Worm (Caenorhabditis elegans) whole organism, young adult: ENCODE measurements around the gene C09G9.1.

Source experiments
- B0019.2 ChIP-seq: fragments of 200-800 bp; sonication (Bioruptor generic); conservative IDR thresholded peaks from 2 replicates; pipeline ENCODE4 v1.3.6; 2022; ENCODE audit warnings: missing genetic modification reagents, missing genetic modification characterization, missing compliant biosample characterization
- B0336.3 ChIP-seq: fragments of 200-800 bp; sonication (Bioruptor generic); IDR thresholded peaks from 2 replicates; pipeline ENCODE4 v1.3.6; 2022; ENCODE audit warnings: missing genetic modification characterization, missing compliant biosample characterization
- C06A6.2 ChIP-seq: fragments of 200-800 bp; sonication (Bioruptor generic); conservative IDR thresholded peaks from 2 replicates; pipeline ENCODE4 v1.3.6; 2022; ENCODE audit warnings: missing genetic modification characterization, missing compliant biosample characterization
- D2030.7 ChIP-seq: fragments of 200-800 bp; sonication (Bioruptor generic); IDR thresholded peaks from 2 replicates; pipeline ENCODE4 v1.3.6; 2022; ENCODE audit warnings: missing genetic modification reagents, missing genetic modification characterization, missing compliant biosample characterization
- F22D6.2 ChIP-seq: sonication (generic microtip); optimal IDR thresholded peaks from 2 replicates; lab custom pipeline; 2016; ENCODE audit warnings: mild to moderate bottlenecking, missing genetic modification characterization, missing compliant biosample characterization
- F37B4.10 ChIP-seq: fragments of 200-800 bp; sonication (Bioruptor generic); IDR thresholded peaks from 2 replicates; pipeline ENCODE4 v1.3.6; 2022; ENCODE audit warnings: missing genetic modification characterization, missing compliant biosample characterization
- F39B2.1 ChIP-seq: fragments of 200-800 bp; sonication (Bioruptor generic); IDR thresholded peaks from 2 replicates; pipeline ENCODE4 v1.3.6; 2022; ENCODE audit warnings: missing genetic modification reagents, missing genetic modification characterization, missing compliant biosample characterization
- F52B5.7 ChIP-seq: sonication (generic microtip); optimal IDR thresholded peaks from 2 replicates; lab custom pipeline; 2016; ENCODE audit warnings: mild to moderate bottlenecking, missing genetic modification characterization, missing compliant biosample characterization
- F57A8.1 ChIP-seq: fragments of 200-800 bp; sonication (Bioruptor generic); optimal IDR thresholded peaks from 2 replicates; lab custom pipeline; 2018; ENCODE audit warnings: mild to moderate bottlenecking, missing genetic modification characterization, moderate library complexity, missing compliant biosample characterization
- T07F8.4 ChIP-seq: sonication (generic microtip); optimal IDR thresholded peaks from 2 replicates; lab custom pipeline; 2016; ENCODE audit warnings: mild to moderate bottlenecking, missing genetic modification characterization, moderate library complexity, missing compliant biosample characterization
- Y53F4B.3 ChIP-seq: fragments of 200-800 bp; sonication (Bioruptor generic); IDR thresholded peaks from 2 replicates; pipeline ENCODE4 v1.3.6; 2022; ENCODE audit warnings: missing genetic modification reagents, missing genetic modification characterization, missing compliant biosample characterization
- Y53G8AR.9 ChIP-seq: fragments of 200-800 bp; sonication (Bioruptor generic); conservative IDR thresholded peaks from 2 replicates; pipeline ENCODE4 v1.3.6; 2022; ENCODE audit warnings: missing genetic modification reagents, missing genetic modification characterization, missing compliant biosample characterization
- Y56A3A.18 ChIP-seq: fragments of 200-800 bp; sonication (Bioruptor generic); IDR thresholded peaks from 2 replicates; pipeline ENCODE4 v1.3.6; 2022; ENCODE audit warnings: missing genetic modification reagents, missing genetic modification characterization, missing compliant biosample characterization
- Y95B8A.8 ChIP-seq: fragments of 200-800 bp; sonication (Bioruptor generic); IDR thresholded peaks from 2 replicates; pipeline ENCODE4 v1.3.6; 2022; ENCODE audit warnings: missing genetic modification reagents, missing genetic modification characterization, missing compliant biosample characterization
- aptf-3 ChIP-seq: fragments of 200-800 bp; sonication (Bioruptor generic); IDR thresholded peaks from 2 replicates; pipeline ENCODE4 v1.3.6; 2022; ENCODE audit warnings: missing genetic modification characterization, missing compliant biosample characterization
- attf-5 ChIP-seq: fragments of 200-800 bp; sonication (Bioruptor generic); optimal IDR thresholded peaks from 2 replicates; lab custom pipeline; 2018; ENCODE audit warnings: mild to moderate bottlenecking, missing genetic modification characterization, missing compliant biosample characterization
- attf-6 ChIP-seq: fragments of 200-800 bp; sonication (Bioruptor generic); IDR thresholded peaks from 2 replicates; pipeline ENCODE4 v1.3.6; 2022; ENCODE audit warnings: missing genetic modification reagents, missing genetic modification characterization, missing compliant biosample characterization
- ccch-3 ChIP-seq: fragments of 200-800 bp; sonication (Bioruptor generic); optimal IDR thresholded peaks from 2 replicates; lab custom pipeline; 2018; ENCODE audit warnings: mild to moderate bottlenecking, missing genetic modification characterization, missing compliant biosample characterization
- cebp-2 ChIP-seq: fragments of 200-800 bp; sonication (Bioruptor generic); IDR thresholded peaks from 2 replicates; pipeline ENCODE4 v1.3.6; 2022; ENCODE audit warnings: missing genetic modification characterization, missing compliant biosample characterization
- ceh-40 ChIP-seq: fragments of 200-800 bp; sonication (Bioruptor generic); IDR thresholded peaks from 2 replicates; pipeline ENCODE4 v1.3.6; 2022; ENCODE audit warnings: missing genetic modification characterization, missing compliant biosample characterization
- ceh-58 ChIP-seq: fragments of 200-800 bp; sonication (Bioruptor generic); IDR thresholded peaks from 2 replicates; pipeline ENCODE4 v1.3.6; 2022; ENCODE audit warnings: missing genetic modification characterization, missing compliant biosample characterization
- ceh-91 ChIP-seq: fragments of 200-800 bp; sonication (Bioruptor generic); IDR thresholded peaks from 2 replicates; pipeline ENCODE4 v1.3.6; 2022; ENCODE audit warnings: missing genetic modification reagents, missing genetic modification characterization, missing compliant biosample characterization
- die-1 ChIP-seq: sonication (generic microtip); optimal IDR thresholded peaks from 2 replicates; lab custom pipeline; 2016; ENCODE audit warnings: missing genotype, mild to moderate bottlenecking, missing genetic modification characterization, missing compliant biosample characterization
- dox-1 ChIP-seq: fragments of 200-800 bp; sonication (Bioruptor generic); IDR thresholded peaks from 2 replicates; pipeline ENCODE4 v1.3.6; 2022; ENCODE audit warnings: missing genetic modification reagents, missing genetic modification characterization, missing compliant biosample characterization
- efl-1 ChIP-seq: fragments of 150-350 bp; optimal IDR thresholded peaks from 2 replicates; lab custom pipeline; 2014; ENCODE audit warnings: missing biosample characterization, missing genetic modification reagents, missing genetic modification characterization
- egl-44 ChIP-seq: fragments of 200-800 bp; sonication (Bioruptor generic); IDR thresholded peaks from 2 replicates; pipeline ENCODE4 v1.3.6; 2022; ENCODE audit warnings: missing genetic modification reagents, missing genetic modification characterization, missing compliant biosample characterization
- egrh-3 ChIP-seq: fragments of 200-800 bp; sonication (Bioruptor generic); IDR thresholded peaks from 2 replicates; pipeline ENCODE4 v1.3.6; 2022; ENCODE audit warnings: missing genetic modification reagents, missing genetic modification characterization, missing compliant biosample characterization
- ets-4 ChIP-seq: fragments of 200-800 bp; sonication (Bioruptor generic); optimal IDR thresholded peaks from 2 replicates; lab custom pipeline; 2018; ENCODE audit warnings: mild to moderate bottlenecking, missing genetic modification characterization, missing compliant biosample characterization
- hmg-1.2 ChIP-seq: fragments of 200-800 bp; sonication (Bioruptor generic); IDR thresholded peaks from 2 replicates; pipeline ENCODE4 v1.3.6; 2022; ENCODE audit warnings: missing genetic modification reagents, missing genetic modification characterization, missing compliant biosample characterization
- lin-35 ChIP-seq, 3 experiments: fragments of 150-350 bp in 2 of 3; sonication (generic microtip) in 1 of 3; optimal IDR thresholded peaks; 2 replicates each; lab custom pipeline; 2014 to 2018; ENCODE audit warnings: missing biosample characterization in 3 of 3, missing genetic modification characterization in 3 of 3, missing genetic modification reagents in 3 of 3
- lin-54 ChIP-seq: fragments of 200-800 bp; sonication (Bioruptor generic); optimal IDR thresholded peaks from 2 replicates; lab custom pipeline; 2018; ENCODE audit warnings: mild to moderate bottlenecking, missing genetic modification characterization, missing compliant biosample characterization
- lsl-1 ChIP-seq: fragments of 200-800 bp; sonication (Bioruptor generic); optimal IDR thresholded peaks from 2 replicates; lab custom pipeline; 2018; ENCODE audit warnings: mild to moderate bottlenecking, missing genetic modification characterization, moderate library complexity, missing compliant biosample characterization
- madf-3 ChIP-seq: fragments of 200-800 bp; sonication (Bioruptor generic); IDR thresholded peaks from 2 replicates; pipeline ENCODE4 v1.3.6; 2022; ENCODE audit warnings: missing genetic modification reagents, missing genetic modification characterization, missing compliant biosample characterization
- madf-6 ChIP-seq: fragments of 200-800 bp; sonication (Bioruptor generic); IDR thresholded peaks from 2 replicates; pipeline ENCODE4 v1.3.6; 2022; ENCODE audit warnings: missing genetic modification reagents, missing genetic modification characterization, missing compliant biosample characterization
- madf-8 ChIP-seq: fragments of 200-800 bp; sonication (Bioruptor generic); conservative IDR thresholded peaks from 2 replicates; pipeline ENCODE4 v1.3.6; 2022; ENCODE audit warnings: missing genetic modification reagents, missing genetic modification characterization, missing compliant biosample characterization
- mel-28 ChIP-seq: sonication (generic microtip); optimal IDR thresholded peaks from 2 replicates; lab custom pipeline; 2016; ENCODE audit warnings: borderline replicate concordance, mild to moderate bottlenecking, missing genetic modification characterization, missing compliant biosample characterization
- nfya-2 ChIP-seq: fragments of 200-800 bp; sonication (Bioruptor generic); IDR thresholded peaks from 2 replicates; pipeline ENCODE4 v1.3.6; 2022; ENCODE audit warnings: missing genetic modification reagents, missing genetic modification characterization, missing compliant biosample characterization
- nhr-120 ChIP-seq: fragments of 200-800 bp; sonication (Bioruptor generic); IDR thresholded peaks from 2 replicates; pipeline ENCODE4 v1.3.6; 2022; ENCODE audit warnings: missing genetic modification characterization, missing compliant biosample characterization
- nhr-179 ChIP-seq: sonication (generic microtip); optimal IDR thresholded peaks from 2 replicates; lab custom pipeline; 2016; ENCODE audit warnings: mild to moderate bottlenecking, missing genetic modification characterization, missing compliant biosample characterization
- nhr-90 ChIP-seq: sonication (generic microtip); optimal IDR thresholded peaks from 2 replicates; lab custom pipeline; 2016; ENCODE audit warnings: missing genotype, mild to moderate bottlenecking, missing genetic modification characterization, missing compliant biosample characterization
- rcor-1 ChIP-seq: fragments of 200-800 bp; sonication (Bioruptor generic); IDR thresholded peaks from 2 replicates; pipeline ENCODE4 v1.3.6; 2022; ENCODE audit warnings: missing genetic modification reagents, missing genetic modification characterization, missing compliant biosample characterization
- rec-8 ChIP-seq, 2 experiments: sonication (generic microtip); optimal IDR thresholded peaks; 2 replicates each; lab custom pipeline; 2016; ENCODE audit warnings: mild to moderate bottlenecking in 2 of 2, missing genetic modification characterization in 2 of 2, missing genetic modification reagents in 2 of 2, missing genotype in 2 of 2, missing biosample characterization in 1 of 2, missing compliant biosample characterization in 1 of 2, moderate library complexity in 1 of 2
- sdz-38 ChIP-seq: sonication (generic microtip); optimal IDR thresholded peaks from 2 replicates; lab custom pipeline; 2016; ENCODE audit warnings: missing genotype, missing genetic modification characterization, missing compliant biosample characterization
- sea-2 ChIP-seq: fragments of 200-800 bp; sonication (Bioruptor generic); IDR thresholded peaks from 2 replicates; pipeline ENCODE4 v1.3.6; 2022; ENCODE audit warnings: missing genetic modification characterization, missing compliant biosample characterization
- snpc-1.3 ChIP-seq: sonication (generic microtip); optimal IDR thresholded peaks from 2 replicates; lab custom pipeline; 2017; ENCODE audit warnings: missing genetic modification characterization, mild to moderate bottlenecking, missing compliant biosample characterization, antibody characterized with exemption, moderate library complexity, missing genotype, missing genetic modification reagents; ENCODE audit not compliant: insufficient read depth
- sptf-2 ChIP-seq: fragments of 200-800 bp; sonication (Bioruptor generic); optimal IDR thresholded peaks from 2 replicates; lab custom pipeline; 2018; ENCODE audit warnings: mild to moderate bottlenecking, missing genetic modification characterization, missing compliant biosample characterization
- unc-130 ChIP-seq: sonication (generic microtip); optimal IDR thresholded peaks from 2 replicates; lab custom pipeline; 2016; ENCODE audit warnings: missing genetic modification reagents, missing genetic modification characterization, missing compliant biosample characterization
- unc-62 ChIP-seq: fragments of 150-350 bp; optimal IDR thresholded peaks from 2 replicates; lab custom pipeline; 2014; ENCODE audit warnings: missing biosample characterization, missing genetic modification reagents, missing genetic modification characterization
- ztf-18 ChIP-seq: sonication (generic microtip); optimal IDR thresholded peaks from 2 replicates; lab custom pipeline; 2016; ENCODE audit warnings: missing genotype, mild to moderate bottlenecking, missing genetic modification characterization, missing compliant biosample characterization
- ztf-22 ChIP-seq: fragments of 200-800 bp; sonication (Bioruptor generic); optimal IDR thresholded peaks from 2 replicates; lab custom pipeline; 2018; ENCODE audit warnings: mild to moderate bottlenecking, missing genetic modification characterization, moderate library complexity, missing compliant biosample characterization

The C09G9.1 gene

DNA sequence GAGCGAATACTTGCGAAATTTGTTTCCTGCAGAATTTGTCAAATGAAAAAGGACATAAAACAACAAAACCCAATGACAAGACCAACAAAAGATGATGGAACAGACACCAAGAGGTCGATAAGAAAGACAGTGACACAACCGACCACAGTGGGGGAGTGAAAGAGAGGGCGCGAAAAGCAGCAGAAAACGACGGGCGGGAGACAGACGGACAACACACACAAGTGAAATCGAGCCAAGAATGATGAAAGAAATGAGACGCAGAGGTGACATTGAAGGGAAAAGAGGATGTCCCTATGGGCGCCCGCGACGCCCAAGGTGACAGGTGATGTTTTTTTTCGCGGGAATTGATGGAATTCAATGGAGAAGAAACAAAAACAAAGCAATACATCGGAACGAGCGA is 807 bp upstream of the C09G9.1 start (continued):
- no peak for TF ChIP-seq T07F8.4 (tag; lab: Kevin White, UChicago)
- no peak for TF ChIP-seq sea-2
- TF ChIP-seq F37B4.10 (GFP tag; lab: Robert Waterston, UW): no peak
- TF ChIP-seq ztf-18 (tag; lab: Kevin White, UChicago): peak; percentile 53
- TF ChIP-seq ztf-22: no peak
- no peak for TF ChIP-seq lsl-1
- TF ChIP-seq egl-44 (GFP tag; lab: Robert Waterston, UW): no peak
- no peak for TF ChIP-seq sdz-38 (tag; lab: Kevin White, UChicago)
- TF ChIP-seq ceh-58: no peak
- TF ChIP-seq madf-8 (GFP tag; lab: Robert Waterston, UW): no peak
- no peak for TF ChIP-seq F57A8.1
- no peak for TF ChIP-seq Y95B8A.8 (GFP tag; lab: Robert Waterston, UW)
- TF ChIP-seq D2030.7 (GFP tag; lab: Robert Waterston, UW): no peak
- no peak for TF ChIP-seq lin-35 (GFP tag; optimal IDR thresholded peaks at IDR 0.05; lab: Kevin White, UChicago)
- TF ChIP-seq nhr-90: peak; percentile 62
- no peak for TF ChIP-seq B0019.2 (GFP tag; lab: Robert Waterston, UW)
- no peak for TF ChIP-seq madf-3 (GFP tag; lab: Robert Waterston, UW)
- TF ChIP-seq F52B5.7 (tag; lab: Kevin White, UChicago): no peak
- peak; percentile 63 for TF ChIP-seq attf-5
- no peak for TF ChIP-seq nhr-120 (GFP tag; lab: Robert Waterston, UW)
- TF ChIP-seq ccch-3 (GFP tag; lab: Kevin White, UChicago): no peak
- TF ChIP-seq ceh-91 (GFP tag; lab: Robert Waterston, UW): no peak
- TF ChIP-seq ets-4 (GFP tag; lab: Kevin White, UChicago): peak; percentile 68
- TF ChIP-seq rec-8 (tag; optimal IDR thresholded peaks at IDR 0.05; lab: Kevin White, UChicago): no peak
- no peak for TF ChIP-seq aptf-3 (GFP tag; lab: Robert Waterston, UW)
- TF ChIP-seq dox-1 (GFP tag; lab: Robert Waterston, UW): peak; percentile 90
- TF ChIP-seq cebp-2 (GFP tag; lab: Robert Waterston, UW): no peak
- no peak for TF ChIP-seq F22D6.2 (tag; lab: Kevin White, UChicago)
- no peak for TF ChIP-seq Y53F4B.3 (GFP tag; lab: Robert Waterston, UW)
- TF ChIP-seq B0336.3 (GFP tag; lab: Robert Waterston, UW): peak; percentile 55
- peak; percentile 33 for TF ChIP-seq snpc-1.3 (tag; lab: Kevin White, UChicago)
- no peak for TF ChIP-seq sptf-2 (GFP tag; lab: Kevin White, UChicago)
- TF ChIP-seq efl-1 (GFP tag; lab: Kevin White, UChicago): peak; percentile 17
- peak; percentile 20 for TF ChIP-seq lin-54 (GFP tag; lab: Kevin White, UChicago)
- TF ChIP-seq F39B2.1 (GFP tag; lab: Robert Waterston, UW): no peak
- TF ChIP-seq rcor-1 (GFP tag; lab: Robert Waterston, UW): no peak
- peak; percentile 55; the same call in 1 of the 2 replicates for TF ChIP-seq madf-6 (GFP tag; lab: Robert Waterston, UW)
- peak; percentile 47 for TF ChIP-seq hmg-1.2 (GFP tag; lab: Robert Waterston, UW)
- no peak for TF ChIP-seq attf-6 (GFP tag; lab: Robert Waterston, UW)
- no peak for TF ChIP-seq unc-130 (GFP tag; lab: Kevin White, UChicago)
- no peak for TF ChIP-seq nhr-179
- peak; percentile 29; the same call in 1 of the 2 replicates for TF ChIP-seq egrh-3 (GFP tag; lab: Robert Waterston, UW)
- TF ChIP-seq Y56A3A.18 (GFP tag; lab: Robert Waterston, UW): peak; percentile 77; the same call in 1 of the 2 replicates
- no peak for TF ChIP-seq unc-62 (GFP tag; lab: Kevin White, UChicago)
- TF ChIP-seq C06A6.2 (GFP tag; lab: Robert Waterston, UW): no peak
- no peak for TF ChIP-seq ceh-40
- no peak for TF ChIP-seq mel-28 (tag; lab: Kevin White, UChicago)
- no peak for TF ChIP-seq nfya-2
- no peak for TF ChIP-seq Y53G8AR.9 (GFP tag; lab: Robert Waterston, UW)
- TF ChIP-seq die-1 (tag; lab: Kevin White, UChicago): no peak
